Fruit fly (Drosophila melanogaster) whole organism: ENCODE data around the gene ihog.

ENCODE experiments used
- pan ChIP-seq: fragments of >200 bp; optimal IDR thresholded peaks from 2 replicates; lab custom pipeline; 2017
- psq ChIP-seq: fragments of >200 bp; optimal IDR thresholded peaks from 2 replicates; lab custom pipeline; 2017

dm6 chr2L:6919203-6919849 is 29.3 kb downstream of the ihog start:
- TF ChIP-seq psq (lab: Kevin White, UChicago): no peak
- no peak for TF ChIP-seq pan (lab: Kevin White, UChicago)
